Worm (Caenorhabditis elegans) whole organism, young adult: ENCODE data around the gene fbxa-24.

Source experiments
- B0035.1 ChIP-seq: sonication (generic microtip); optimal IDR thresholded peaks from 2 replicates; lab custom pipeline; 2016; ENCODE audit warnings: missing genetic modification characterization, mild to moderate bottlenecking, missing compliant biosample characterization, missing genotype, missing genetic modification reagents
- B0336.3 ChIP-seq: fragments of 200-800 bp; sonication (Bioruptor generic); IDR thresholded peaks from 2 replicates; pipeline ENCODE4 v1.3.6; 2022; ENCODE audit warnings: missing genetic modification characterization, missing compliant biosample characterization
- cebp-1 ChIP-seq, 2 experiments: fragments of 200-800 bp in 1 of 2; sonication (Bioruptor generic) in 1 of 2; sonication (generic microtip) in 1 of 2; IDR thresholded peaks in 1 of 2; optimal IDR thresholded peaks in 1 of 2; 2 replicates each; pipeline versions ENCODE4 v1.3.6 to Lab custom; 2017 to 2022; ENCODE audit warnings: missing compliant biosample characterization in 2 of 2, missing genetic modification characterization in 2 of 2, mild to moderate bottlenecking in 1 of 2, missing genetic modification reagents in 1 of 2, moderate library complexity in 1 of 2
- chd-7 ChIP-seq: sonication (generic microtip); optimal IDR thresholded peaks from 2 replicates; lab custom pipeline; 2016; ENCODE audit warnings: mild to moderate bottlenecking, missing genetic modification characterization, moderate library complexity, missing compliant biosample characterization
- ets-4 ChIP-seq: fragments of 200-800 bp; sonication (Bioruptor generic); optimal IDR thresholded peaks from 2 replicates; lab custom pipeline; 2018; ENCODE audit warnings: mild to moderate bottlenecking, missing genetic modification characterization, missing compliant biosample characterization
- him-1 ChIP-seq: sonication (generic microtip); optimal IDR thresholded peaks from 2 replicates; lab custom pipeline; 2016; ENCODE audit warnings: missing genotype, missing genetic modification reagents, missing genetic modification characterization, missing compliant biosample characterization
- mxl-1 ChIP-seq: sonication (generic microtip); optimal IDR thresholded peaks from 2 replicates; lab custom pipeline; 2016; ENCODE audit warnings: missing genetic modification characterization, missing compliant biosample characterization
- nfya-1 ChIP-seq: sonication (generic microtip); optimal IDR thresholded peaks from 2 replicates; lab custom pipeline; 2017; ENCODE audit warnings: antibody characterized with exemption, missing compliant biosample characterization, missing genetic modification characterization, borderline replicate concordance; ENCODE audit not compliant: insufficient read depth
- nfyb-1 ChIP-seq: fragments of 200-800 bp; sonication (Bioruptor generic); IDR thresholded peaks from 2 replicates; pipeline ENCODE4 v1.3.6; 2022; ENCODE audit warnings: missing genetic modification reagents, missing genetic modification characterization, missing compliant biosample characterization
- nhr-120 ChIP-seq: fragments of 200-800 bp; sonication (Bioruptor generic); IDR thresholded peaks from 2 replicates; pipeline ENCODE4 v1.3.6; 2022; ENCODE audit warnings: missing genetic modification characterization, missing compliant biosample characterization
- snpc-1.1 ChIP-seq: sonication (generic microtip); optimal IDR thresholded peaks from 2 replicates; lab custom pipeline; 2017; ENCODE audit warnings: missing genetic modification characterization, mild to moderate bottlenecking, missing compliant biosample characterization, antibody characterized with exemption, moderate library complexity, missing genotype, missing genetic modification reagents; ENCODE audit not compliant: insufficient read depth

ce11 chrII:3779463-3779862 lies 36.9 kb upstream of the fbxa-24 start, which contains the start of gene T24E12.11:
- TF ChIP-seq cebp-1 (GFP tag; IDR thresholded peaks at IDR 0.05; lab: Robert Waterston, UW) = no peak
- no peak for TF ChIP-seq cebp-1 (tag; optimal IDR thresholded peaks at IDR 0.05; lab: Kevin White, UChicago)
- TF ChIP-seq B0336.3 (GFP tag; lab: Robert Waterston, UW) = no peak
- TF ChIP-seq B0035.1 = no peak
- no peak for TF ChIP-seq chd-7
- TF ChIP-seq ets-4 (GFP tag; lab: Kevin White, UChicago) = no peak
- TF ChIP-seq nhr-120 (GFP tag; lab: Robert Waterston, UW) = no peak
- no peak for TF ChIP-seq him-1 (tag; lab: Kevin White, UChicago)
- TF ChIP-seq mxl-1 = no peak
- no peak for TF ChIP-seq nfyb-1 (GFP tag; lab: Robert Waterston, UW)
- no peak for TF ChIP-seq snpc-1.1 (tag; lab: Kevin White, UChicago)
- TF ChIP-seq nfya-1 (tag; lab: Kevin White, UChicago) = no peak
